Worm (Caenorhabditis elegans) whole organism, L1 larva: ENCODE measurements around the gene wrm-1.

ENCODE experiments used
- alr-1 ChIP-seq: fragments of 200-800 bp; sonication (Bioruptor generic); optimal IDR thresholded peaks from 2 replicates; lab custom pipeline; 2018; ENCODE audit warnings: borderline replicate concordance, mild to moderate bottlenecking, missing genetic modification characterization, missing compliant biosample characterization
- aly-2 ChIP-seq: fragments of 150-350 bp; optimal IDR thresholded peaks from 2 replicates; lab custom pipeline; 2014; ENCODE audit warnings: missing biosample characterization, missing genetic modification characterization
- dpl-1 ChIP-seq, 3 experiments: fragments of 150-350 bp in 2 of 3; sonication (generic microtip) in 1 of 3; optimal IDR thresholded peaks; 2 replicates each; lab custom pipeline; 2014 to 2017; ENCODE audit warnings: missing biosample characterization in 3 of 3, missing genetic modification characterization in 3 of 3, missing genetic modification reagents in 3 of 3
- efl-3 ChIP-seq: fragments of 200-800 bp; sonication (Bioruptor generic); optimal IDR thresholded peaks from 2 replicates; lab custom pipeline; 2018; ENCODE audit warnings: mild to moderate bottlenecking, missing genetic modification characterization, missing compliant biosample characterization
- elt-2 ChIP-seq: sonication (generic microtip); optimal IDR thresholded peaks from 2 replicates; lab custom pipeline; 2016; ENCODE audit warnings: missing genetic modification characterization, mild to moderate bottlenecking, inconsistent platforms, missing compliant biosample characterization, missing genetic modification reagents
- fkh-10 ChIP-seq: sonication (generic microtip); optimal IDR thresholded peaks from 2 replicates; lab custom pipeline; 2017; ENCODE audit warnings: missing biosample characterization, missing genetic modification reagents, missing genetic modification characterization
- jun-1 ChIP-seq: fragments of 150-350 bp; optimal IDR thresholded peaks from 2 replicates; lab custom pipeline; 2014; ENCODE audit warnings: missing biosample characterization, missing genetic modification reagents, missing genetic modification characterization
- lin-39 ChIP-seq: fragments of 150-350 bp; optimal IDR thresholded peaks from 2 replicates; lab custom pipeline; 2014; ENCODE audit warnings: missing biosample characterization, missing genetic modification reagents, missing genetic modification characterization
- nhr-11 ChIP-seq: fragments of 150-350 bp; optimal IDR thresholded peaks from 2 replicates; lab custom pipeline; 2014; ENCODE audit warnings: missing biosample characterization, missing genetic modification characterization
- nhr-19 ChIP-seq: fragments of 200-800 bp; sonication (Bioruptor generic); conservative IDR thresholded peaks from 2 replicates; pipeline ENCODE4 v1.3.6; 2022; ENCODE audit warnings: missing genetic modification characterization, missing compliant biosample characterization
- nhr-237 ChIP-seq: fragments of 150-350 bp; optimal IDR thresholded peaks from 2 replicates; lab custom pipeline; 2014; ENCODE audit warnings: missing biosample characterization, missing genetic modification characterization
- nhr-28 ChIP-seq: fragments of 150-350 bp; optimal IDR thresholded peaks from 2 replicates; lab custom pipeline; 2014; ENCODE audit warnings: missing biosample characterization, missing genetic modification characterization
- nhr-76 ChIP-seq: sonication (generic microtip); optimal IDR thresholded peaks from 2 replicates; lab custom pipeline; 2017; ENCODE audit warnings: missing biosample characterization, missing genetic modification characterization
- nhr-77 ChIP-seq: fragments of 150-350 bp; optimal IDR thresholded peaks from 2 replicates; lab custom pipeline; 2014; ENCODE audit warnings: missing biosample characterization, missing genetic modification characterization

- TF ChIP-seq nhr-28 (tag; lab: Kevin White, UChicago) (no peak), nhr-19 (no peak), nhr-11 (tag; lab: Kevin White, UChicago) (no peak), nhr-237 (no peak), lin-39 (tag; lab: Kevin White, UChicago) (no peak), efl-3 (no peak), elt-2 (tag; lab: Kevin White, UChicago) (no peak), nhr-77 (tag; lab: Kevin White, UChicago) (no peak), aly-2 (tag; lab: Kevin White, UChicago) (no peak), alr-1 (no peak), dpl-1 (GFP tag; optimal IDR thresholded peaks at IDR 0.05; lab: Kevin White, UChicago) (no peak), nhr-76 (tag; lab: Kevin White, UChicago) (no peak), jun-1 (tag; lab: Kevin White, UChicago) (no peak), fkh-10 (no peak)
Measured at ce11 chrIII:5674196-5674595, 48.5 kb upstream of the wrm-1 start.
